Worm (Caenorhabditis elegans): Measurements from ENCODE around the gene amx-3.

The amx-3 gene

ce11 chrV:20910167-20910566 lies 6.7 kb upstream of the amx-3 start, which contains the start of gene ttll-9:
ttll-9 (plus strand) TSS chrV:20910467.
- TF ChIP-seq madf-6 (GFP tag; IDR thresholded peaks at IDR 0.05) (no peak), Y67H2A.10 (GFP tag; conservative IDR thresholded peaks at IDR 0.05) (no peak), rpc-1 (optimal IDR thresholded peaks at IDR 0.05) (no peak), rpc-1 (tag; optimal IDR thresholded peaks at IDR 0.05) (no peak), Y53G8AR.9 (GFP tag; conservative IDR thresholded peaks at IDR 0.05) (no peak)

- no peak for TF ChIP-seq lag-1 (GFP tag; IDR thresholded peaks at IDR 0.05)
- TF ChIP-seq snpc-1.1 (tag; optimal IDR thresholded peaks at IDR 0.05; ENCODE audit: insufficient read depth) = no peak
- TF ChIP-seq nhr-90 (tag; optimal IDR thresholded peaks at IDR 0.05) = no peak
- no peak for TF ChIP-seq snpc-1.3 (tag; optimal IDR thresholded peaks at IDR 0.05; ENCODE audit: insufficient read depth)
- no peak for TF ChIP-seq F49E8.2 (tag; optimal IDR thresholded peaks at IDR 0.05; ENCODE audit: insufficient read depth)
- TF ChIP-seq B0336.3 (GFP tag; IDR thresholded peaks at IDR 0.05) = no peak
- TF ChIP-seq madf-10 (tag; optimal IDR thresholded peaks at IDR 0.05) = no peak
- TF ChIP-seq atf-7 (tag; optimal IDR thresholded peaks at IDR 0.05) = peak; percentile 2
- 0 out of 2 replicates have a peak, but pooled peaks have one; percentile 12 for TF ChIP-seq dox-1 (GFP tag; IDR thresholded peaks at IDR 0.05)
- no peak for TF ChIP-seq bed-2 (GFP tag; IDR thresholded peaks at IDR 0.05)
- no peak for TF ChIP-seq ceh-100 (GFP tag; IDR thresholded peaks at IDR 0.05)
- no peak for TF ChIP-seq chd-7 (tag; optimal IDR thresholded peaks at IDR 0.05)
- TF ChIP-seq nhr-80 (tag; optimal IDR thresholded peaks at IDR 0.05) = peak; percentile 90
- TF ChIP-seq hmg-20 (GFP tag; IDR thresholded peaks at IDR 0.05) = no peak
- TF ChIP-seq C17E4.6 (GFP tag; IDR thresholded peaks at IDR 0.05) = no peak
These were observed 6.2 kb upstream of the amx-3 start for ce11 chrV:20909761-20910160.

ce11 chrV:20906977-20907376 lies 3.5 kb upstream of the amx-3 start:
- TF ChIP-seq hmg-1.2 (GFP tag; IDR thresholded peaks at IDR 0.05) = no peak
- no peak for TF ChIP-seq C17E4.6 (GFP tag; IDR thresholded peaks at IDR 0.05)
- no peak for TF ChIP-seq ets-4 (GFP tag; optimal IDR thresholded peaks at IDR 0.05)
- no peak for TF ChIP-seq nfya-1 (tag; optimal IDR thresholded peaks at IDR 0.05; ENCODE audit: borderline replicate concordance, insufficient read depth)
- no peak for TF ChIP-seq efl-1 (GFP tag; optimal IDR thresholded peaks at IDR 0.05)
- TF ChIP-seq ztf-25 (GFP tag; IDR thresholded peaks at IDR 0.05) = no peak
- TF ChIP-seq hmg-20 (GFP tag; IDR thresholded peaks at IDR 0.05) = no peak
- TF ChIP-seq sdz-38 (tag; optimal IDR thresholded peaks at IDR 0.05) = no peak
- TF ChIP-seq ekl-4 (GFP tag; IDR thresholded peaks at IDR 0.05) = no peak
- no peak for TF ChIP-seq ceh-58 (GFP tag; IDR thresholded peaks at IDR 0.05)
- TF ChIP-seq bed-2 (GFP tag; IDR thresholded peaks at IDR 0.05) = no peak
- TF ChIP-seq nhr-90 (tag; optimal IDR thresholded peaks at IDR 0.05) = no peak
- no peak for TF ChIP-seq B0261.1 (tag; optimal IDR thresholded peaks at IDR 0.05)
- no peak for TF ChIP-seq dpl-1 (GFP tag; optimal IDR thresholded peaks at IDR 0.05)
- TF ChIP-seq ztf-6 (GFP tag; IDR thresholded peaks at IDR 0.05) = no peak
- TF ChIP-seq lin-35 (GFP tag; optimal IDR thresholded peaks at IDR 0.05) = no peak
- no peak for TF ChIP-seq K11D2.4 (GFP tag; IDR thresholded peaks at IDR 0.05)
- no peak for TF ChIP-seq F57C9.4 (tag; optimal IDR thresholded peaks at IDR 0.05)
- no peak for TF ChIP-seq akir-1 (GFP tag; optimal IDR thresholded peaks at IDR 0.05)
- TF ChIP-seq tlf-1 (GFP tag; optimal IDR thresholded peaks at IDR 0.05) = no peak

ce11 chrV:20904094-20904268 lies 467 bp upstream of the amx-3 start, which contains the start of gene acs-12:
acs-12 (plus strand) TSS chrV:20904169.
- TF ChIP-seq K11D2.4 (GFP tag; IDR thresholded peaks at IDR 0.05) (no peak), attf-5 (GFP tag; optimal IDR thresholded peaks at IDR 0.05) (no peak), egl-18 (GFP tag; IDR thresholded peaks at IDR 0.05) (no peak), Y53G8AR.9 (GFP tag; conservative IDR thresholded peaks at IDR 0.05) (no peak), mes-4 (tag; optimal IDR thresholded peaks at IDR 0.05) (no peak), let-607 (tag; optimal IDR thresholded peaks at IDR 0.05) (no peak), Y95B8A.8 (GFP tag; IDR thresholded peaks at IDR 0.05) (no peak), chd-7 (tag; optimal IDR thresholded peaks at IDR 0.05) (no peak), snpc-3.4 (tag; optimal IDR thresholded peaks at IDR 0.05) (no peak), ztf-26 (tag; optimal IDR thresholded peaks at IDR 0.05) (no peak), F57A8.1 (GFP tag; optimal IDR thresholded peaks at IDR 0.05) (no peak), snpc-4 (GFP tag; optimal IDR thresholded peaks at IDR 0.05) (no peak), snpc-4 (tag; optimal IDR thresholded peaks at IDR 0.05) (no peak), Y53F4B.3 (GFP tag; IDR thresholded peaks at IDR 0.05) (no peak)
